Worm (Caenorhabditis elegans): Measurements from ENCODE around the gene C07E3.8.

The C07E3.8 gene

DNA sequence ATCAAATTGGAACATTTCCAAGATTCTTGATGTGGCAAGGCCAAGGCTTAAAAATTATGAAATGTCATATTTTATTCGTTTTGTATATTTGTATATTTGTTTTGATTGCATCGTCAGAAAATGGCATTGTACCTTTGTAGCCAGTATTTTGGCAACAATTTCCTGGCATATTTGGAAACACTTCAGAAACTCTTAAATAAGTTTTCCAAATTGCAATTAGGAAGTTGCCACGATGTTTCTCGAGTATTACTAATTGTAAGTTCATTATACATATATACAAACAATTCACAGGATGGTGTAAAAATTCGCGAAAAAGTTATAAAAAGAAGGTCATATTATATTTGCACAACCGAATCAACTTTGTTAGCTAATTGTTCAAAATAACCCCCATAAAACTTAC, 36.8 kb upstream of the C07E3.8 start, which contains the start of gene idpp-8:
TSS of gene idpp-8 (plus strand) at position 301 of the 400 bp plus-strand sequence.
- TF ChIP-seq nhr-237 (tag; optimal IDR thresholded peaks at IDR 0.05) (no peak), egl-43 (GFP tag; IDR thresholded peaks at IDR 0.05) (no peak), pqm-1 (tag; optimal IDR thresholded peaks at IDR 0.05) (no peak), unc-39 (tag; optimal IDR thresholded peaks at IDR 0.05) (no peak), hif-1 (tag; optimal IDR thresholded peaks at IDR 0.05) (no peak), Y48G9A.11 (GFP tag; IDR thresholded peaks at IDR 0.05) (no peak), ceh-62 (tag; optimal IDR thresholded peaks at IDR 0.05) (no peak), dmd-9 (GFP tag; IDR thresholded peaks at IDR 0.05) (no peak), T26A8.4 (GFP tag; IDR thresholded peaks at IDR 0.05) (no peak), ZK546.5 (tag; optimal IDR thresholded peaks at IDR 0.05) (no peak), vab-7 (GFP tag; IDR thresholded peaks at IDR 0.05) (no peak)

DNA sequence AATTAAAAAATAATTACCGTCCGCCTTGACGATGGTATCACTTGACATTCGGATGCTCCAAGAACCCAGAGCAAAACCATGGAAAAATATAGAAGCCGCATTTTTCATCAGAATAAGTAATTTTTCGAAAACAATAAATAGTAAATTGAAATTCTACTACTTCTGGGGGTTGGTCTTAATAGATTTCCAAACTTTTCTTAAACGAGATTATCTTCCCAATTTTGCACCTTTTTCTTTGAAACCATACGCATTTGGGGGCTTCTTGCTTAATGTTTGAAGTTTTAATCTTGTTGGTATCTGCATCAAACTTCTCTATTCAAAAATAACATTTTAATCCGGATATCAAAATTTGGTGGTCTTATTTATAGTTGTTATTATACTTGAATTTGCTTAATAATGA, 35.9 kb upstream of the C07E3.8 start, which contains the start of gene gcy-5:
TSS of gene gcy-5 (minus strand) at position 101 of the 400 bp plus-strand sequence.
- TF ChIP-seq attf-4 (tag; optimal IDR thresholded peaks at IDR 0.05) (no peak), fos-1 (tag; optimal IDR thresholded peaks at IDR 0.05) (no peak), dmd-9 (GFP tag; IDR thresholded peaks at IDR 0.05) (no peak), nhr-11 (tag; optimal IDR thresholded peaks at IDR 0.05) (no peak), snpc-4 (tag; optimal IDR thresholded peaks at IDR 0.05) (no peak), mdt-29 (GFP tag; IDR thresholded peaks at IDR 0.05) (no peak), F26F4.8 (GFP tag; conservative IDR thresholded peaks at IDR 0.05) (no peak), arid-1 (GFP tag; conservative IDR thresholded peaks at IDR 0.05) (no peak), nhr-41 (GFP tag; IDR thresholded peaks at IDR 0.05) (no peak), saeg-2 (GFP tag; IDR thresholded peaks at IDR 0.05) (no peak), aha-1 (tag) (no peak), nhr-111 (GFP tag; optimal IDR thresholded peaks at IDR 0.05) (no peak), zag-1 (tag; optimal IDR thresholded peaks at IDR 0.05) (no peak)

DNA sequence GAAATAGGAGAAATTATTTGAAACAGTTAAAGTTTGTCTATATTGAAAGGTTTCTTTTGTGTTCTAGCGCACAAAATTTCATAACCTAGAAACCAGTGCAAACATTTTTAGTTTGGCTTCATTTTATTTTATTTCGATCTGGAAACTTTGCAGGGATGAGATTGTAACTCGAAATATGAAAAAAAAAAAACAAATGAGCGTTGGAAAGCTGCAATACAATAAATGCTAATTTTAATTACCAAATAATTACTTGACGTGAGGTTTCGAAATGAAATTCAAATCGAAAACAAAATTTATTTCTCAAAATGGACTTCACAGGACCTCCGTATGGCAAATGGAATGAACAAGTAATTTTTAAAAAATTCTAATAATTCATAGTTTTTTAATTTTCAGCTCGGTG, 35.1 kb upstream of the C07E3.8 start, which contains the start of gene M02G9.4:
TSS of gene M02G9.4 (plus strand) at position 301 of the 400 bp plus-strand sequence.
- no peak for TF ChIP-seq lsy-2 (tag; optimal IDR thresholded peaks at IDR 0.05)
- no peak for TF ChIP-seq nhr-6 (tag; optimal IDR thresholded peaks at IDR 0.05)
- no peak for TF ChIP-seq daf-16 (GFP tag; optimal IDR thresholded peaks at IDR 0.05)
- no peak for TF ChIP-seq daf-16 (tag; optimal IDR thresholded peaks at IDR 0.05)
- TF ChIP-seq lin-38 (GFP tag; IDR thresholded peaks at IDR 0.05) = no peak
- TF ChIP-seq ceh-62 (tag; optimal IDR thresholded peaks at IDR 0.05) = no peak
- no peak for TF ChIP-seq zag-1 (tag; optimal IDR thresholded peaks at IDR 0.05)
- TF ChIP-seq zip-2 (tag; optimal IDR thresholded peaks at IDR 0.05) = no peak
- TF ChIP-seq zfp-3 (GFP tag; conservative IDR thresholded peaks at IDR 0.05) = no peak
- no peak for TF ChIP-seq nhr-48 (tag; optimal IDR thresholded peaks at IDR 0.05)
- TF ChIP-seq F10B5.3 (tag; optimal IDR thresholded peaks at IDR 0.05) = no peak
- TF ChIP-seq hif-1 (tag; optimal IDR thresholded peaks at IDR 0.05) = no peak
- no peak for TF ChIP-seq zip-11 (GFP tag; IDR thresholded peaks at IDR 0.05)
- no peak for TF ChIP-seq egl-27 (tag; optimal IDR thresholded peaks at IDR 0.05)
- TF ChIP-seq set-16 (GFP tag; IDR thresholded peaks at IDR 0.05) = no peak
- TF ChIP-seq ces-1 (GFP tag; optimal IDR thresholded peaks at IDR 0.05) = no peak

DNA sequence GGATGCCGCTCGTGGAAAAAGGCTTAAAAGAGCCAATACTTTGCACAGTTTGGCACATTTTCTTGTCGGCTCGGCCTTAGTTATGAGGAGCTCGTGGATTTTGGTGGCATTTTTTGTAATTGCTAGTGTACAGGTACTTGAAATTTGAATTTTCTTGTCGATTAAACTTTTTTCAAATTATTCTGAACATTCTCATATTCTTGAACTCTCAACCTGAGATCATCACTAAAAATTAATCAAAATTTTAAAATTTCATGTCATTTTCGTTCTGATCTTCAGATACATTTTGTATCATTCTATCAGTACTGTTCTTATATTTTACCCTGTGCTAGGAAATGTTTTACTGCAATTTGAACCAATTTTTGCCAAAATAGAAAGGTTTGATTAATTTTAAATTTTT, 30.7 kb upstream of the C07E3.8 start, which contains the start of gene idpp-4:
TSS of gene idpp-4 (plus strand) at position 51 of the 400 bp plus-strand sequence.
- TF ChIP-seq unc-62 (GFP tag; optimal IDR thresholded peaks at IDR 0.05 in 1 of 2) = peak in 1 of 2 experiments; percentile 93
- no peak for TF ChIP-seq unc-62 (tag; optimal IDR thresholded peaks at IDR 0.05)
- no peak for TF ChIP-seq ceh-44 (GFP tag; IDR thresholded peaks at IDR 0.05)
- no peak for TF ChIP-seq Y75B8A.6 (GFP tag; IDR thresholded peaks at IDR 0.05)
- TF ChIP-seq tag-97 (GFP tag; IDR thresholded peaks at IDR 0.05) = no peak
- no peak for TF ChIP-seq nhr-111 (GFP tag; optimal IDR thresholded peaks at IDR 0.05)
